Fruit fly (Drosophila melanogaster) whole organism, pupa: Measurements from ENCODE around the gene CG1161.

Experiments used
- CG10348 ChIP-seq: fragments of 200-800 bp; sonication (Bioruptor generic); IDR thresholded peaks from 2 replicates; pipeline ENCODE4 v1.3.6; 2022; ENCODE audit warnings: missing biosample characterization, missing genetic modification characterization
- CG12605 ChIP-seq: fragments of 200-800 bp; sonication (Bioruptor generic); IDR thresholded peaks from 2 replicates; pipeline ENCODE4 v1.3.6; 2022; ENCODE audit warnings: missing biosample characterization, missing genetic modification characterization
- CG13204 ChIP-seq: fragments of 200-800 bp; sonication (Bioruptor generic); optimal IDR thresholded peaks from 2 replicates; lab custom pipeline; 2018; ENCODE audit warnings: missing biosample characterization, mild to moderate bottlenecking, missing genetic modification characterization, moderate library complexity
- CG14655 ChIP-seq: fragments of 200-800 bp; sonication (Bioruptor generic); optimal IDR thresholded peaks from 3 replicates; lab custom pipeline; 2017; ENCODE audit warnings: mild to moderate bottlenecking, missing biosample characterization, missing genetic modification reagents, missing genetic modification characterization
- CG15710 ChIP-seq: fragments of 200-800 bp; sonication (Bioruptor generic); optimal IDR thresholded peaks from 2 replicates; lab custom pipeline; 2018; ENCODE audit warnings: missing biosample characterization, mild to moderate bottlenecking, missing genetic modification characterization, moderate library complexity
- CG17806 ChIP-seq: fragments of 200-800 bp; sonication (Bioruptor generic); optimal IDR thresholded peaks from 2 replicates; lab custom pipeline; 2018; ENCODE audit warnings: missing biosample characterization, mild to moderate bottlenecking, missing genetic modification characterization, moderate library complexity
- CG32121 ChIP-seq: fragments of 200-800 bp; sonication (Bioruptor generic); IDR thresholded peaks from 2 replicates; pipeline ENCODE4 v1.3.6; 2022; ENCODE audit warnings: missing biosample characterization, missing genetic modification characterization
- CG34367 ChIP-seq: fragments of 200-800 bp; sonication (Bioruptor generic); optimal IDR thresholded peaks from 2 replicates; lab custom pipeline; 2018; ENCODE audit warnings: missing biosample characterization, mild to moderate bottlenecking, missing genetic modification characterization
- CG4496 ChIP-seq: fragments of 200-800 bp; sonication (Bioruptor generic); IDR thresholded peaks from 3 replicates; pipeline ENCODE4 v1.3.6; 2022; ENCODE audit warnings: missing biosample characterization, missing genetic modification characterization
- CG8159 ChIP-seq: fragments of 200-800 bp; sonication (Bioruptor generic); optimal IDR thresholded peaks from 3 replicates; lab custom pipeline; 2018; ENCODE audit warnings: missing biosample characterization, mild to moderate bottlenecking, missing genetic modification characterization, moderate library complexity
- CG8301 ChIP-seq: fragments of 200-800 bp; sonication (Bioruptor generic); optimal IDR thresholded peaks from 2 replicates; lab custom pipeline; 2018; ENCODE audit warnings: missing biosample characterization, mild to moderate bottlenecking, missing genetic modification characterization
- CG9948 ChIP-seq: fragments of 200-800 bp; sonication (Bioruptor generic); optimal IDR thresholded peaks from 2 replicates; lab custom pipeline; 2018; ENCODE audit warnings: missing biosample characterization, mild to moderate bottlenecking, missing genetic modification characterization, moderate library complexity
- D1 ChIP-seq: fragments of 200-800 bp; sonication (Bioruptor generic); optimal IDR thresholded peaks from 2 replicates; lab custom pipeline; 2018; ENCODE audit warnings: missing biosample characterization, mild to moderate bottlenecking, missing genetic modification characterization, moderate library complexity
- EcR ChIP-seq: fragments of 200-800 bp; sonication (Bioruptor generic); optimal IDR thresholded peaks from 3 replicates; lab custom pipeline; 2019; ENCODE audit warnings: missing biosample characterization, missing genetic modification characterization, mild to moderate bottlenecking, moderate library complexity, missing genetic modification reagents
- Ets98B ChIP-seq: fragments of 200-800 bp; sonication (Bioruptor generic); IDR thresholded peaks from 2 replicates; pipeline ENCODE4 v1.3.6; 2022; ENCODE audit warnings: missing biosample characterization, missing genetic modification characterization
- Pif1A ChIP-seq: fragments of 200-800 bp; sonication (Bioruptor generic); optimal IDR thresholded peaks from 3 replicates; lab custom pipeline; 2016; ENCODE audit warnings: missing biosample characterization, missing genetic modification characterization
- Pif1B ChIP-seq: fragments of 200-800 bp; sonication (Bioruptor generic); optimal IDR thresholded peaks from 3 replicates; lab custom pipeline; 2016; ENCODE audit warnings: missing biosample characterization, missing genetic modification characterization
- Snoo ChIP-seq: fragments of 200-800 bp; sonication (Bioruptor generic); optimal IDR thresholded peaks from 3 replicates; lab custom pipeline; 2017; ENCODE audit warnings: missing biosample characterization, mild to moderate bottlenecking, missing genetic modification characterization, inconsistent platforms
- fd96Ca ChIP-seq: fragments of 200-800 bp; sonication (Bioruptor generic); IDR thresholded peaks from 3 replicates; pipeline ENCODE4 v1.3.6; 2022; ENCODE audit warnings: missing biosample characterization, missing genetic modification characterization
- gl ChIP-seq: fragments of 200-800 bp; sonication (Bioruptor generic); optimal IDR thresholded peaks from 2 replicates; lab custom pipeline; 2018; ENCODE audit warnings: missing biosample characterization, mild to moderate bottlenecking, missing genetic modification characterization
- rn ChIP-seq: fragments of 200-800 bp; sonication (Bioruptor generic); IDR thresholded peaks from 2 replicates; pipeline ENCODE4 v1.3.6; 2022; ENCODE audit warnings: missing biosample characterization, missing genetic modification characterization

CG1161 gene

DNA sequence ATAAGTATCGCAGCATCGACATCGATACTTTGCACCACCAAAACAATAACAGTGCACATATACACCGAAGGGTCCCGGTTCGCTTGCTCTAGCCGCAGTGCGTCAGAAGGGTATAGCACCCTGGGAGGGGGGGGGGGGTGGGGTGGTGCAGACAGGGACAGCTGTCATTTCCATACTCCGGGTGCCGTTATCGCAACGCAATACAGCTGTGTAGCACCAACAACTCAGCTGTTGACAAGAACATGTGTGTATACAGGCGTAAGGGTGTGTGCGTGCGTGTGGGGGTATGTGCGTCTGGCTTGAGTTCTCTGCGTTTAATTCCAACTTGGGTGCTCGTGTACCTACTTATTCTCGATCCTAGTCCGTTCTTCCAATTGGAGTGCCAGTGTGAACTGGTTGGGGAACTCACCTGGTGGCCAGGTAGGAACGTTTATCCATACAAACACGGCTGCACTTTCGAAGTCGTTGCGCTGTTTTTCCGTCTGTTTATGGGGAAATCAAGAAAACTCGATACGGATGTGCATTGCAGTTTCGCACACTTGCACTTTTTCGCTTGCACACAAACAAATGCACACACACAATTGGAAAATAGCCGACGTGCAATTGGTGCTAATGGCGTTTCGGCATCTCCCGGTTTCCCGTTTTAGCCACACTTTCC, 12.7 kb downstream of the CG1161 start:
- TF ChIP-seq CG12605 (GFP tag; lab: Robert Waterston, UW) (peak; percentile 50; the same call in 1 of the 2 replicates), D1 (tag; lab: Kevin White, UChicago) (no peak), CG32121 (no peak), Snoo (tag; lab: Kevin White, UChicago) (no peak), Ets98B (GFP tag; lab: Robert Waterston, UW) (no peak), Pif1B (no peak), fd96Ca (GFP tag; lab: Robert Waterston, UW) (no peak), CG13204 (GFP tag; lab: Kevin White, UChicago) (peak; percentile 73), CG9948 (tag; lab: Kevin White, UChicago) (no peak), CG15710 (no peak), CG17806 (tag; lab: Kevin White, UChicago) (no peak), Pif1A (no peak), CG10348 (no peak), EcR (GFP tag; lab: Kevin White, UChicago) (peak; percentile 86), CG34367 (tag; lab: Kevin White, UChicago) (no peak), CG8301 (no peak), rn (no peak), CG8159 (tag; lab: Kevin White, UChicago) (no peak), CG4496 (GFP tag; lab: Robert Waterston, UW) (0 out of 3 replicates have a peak, but pooled peaks have one; percentile 19), gl (tag; lab: Kevin White, UChicago) (peak; percentile 31), CG14655 (no peak)
- TF ChIP-seq, all 21 proteins: peak for 5

DNA sequence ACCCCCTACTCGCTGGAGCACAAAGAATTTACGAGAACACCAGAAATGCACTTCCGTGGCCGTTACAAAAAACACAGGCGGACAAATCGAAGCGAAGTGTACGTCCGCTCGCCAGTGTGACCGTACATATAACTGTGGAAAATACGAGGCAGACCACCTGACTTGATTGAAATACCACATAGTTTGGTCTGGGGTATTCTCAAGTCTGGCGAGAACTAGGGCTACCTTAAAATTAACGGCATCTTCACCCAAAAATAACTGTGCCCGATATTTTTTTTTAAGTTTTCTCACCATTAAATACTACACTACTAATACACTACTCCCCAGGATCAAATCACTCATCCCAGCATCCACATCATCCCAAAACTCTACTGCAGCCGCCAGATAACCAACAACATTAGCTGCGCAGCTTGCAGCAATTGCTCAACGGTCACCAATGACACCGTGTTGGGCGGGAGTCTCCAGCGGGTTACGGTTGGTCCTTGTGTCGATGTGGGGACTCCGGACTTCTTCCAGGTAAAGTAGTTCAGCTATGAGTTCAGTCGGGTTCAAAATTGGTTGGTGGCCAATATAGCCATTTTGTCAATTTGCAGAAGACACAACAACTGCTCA, 13.4 kb downstream of the CG1161 start, which contains the start of gene Cerk:
Gene Cerk, minus strand, starts transcription at position 137 of the 612 bp plus-strand sequence.
- TF ChIP-seq CG8301 (no peak), gl (tag; lab: Kevin White, UChicago) (no peak), CG32121 (no peak; the same call in 1 of the 2 replicates), rn (no peak), CG9948 (tag; lab: Kevin White, UChicago) (no peak), Snoo (tag; lab: Kevin White, UChicago) (no peak), CG14655 (no peak), CG17806 (tag; lab: Kevin White, UChicago) (no peak), CG10348 (no peak), EcR (GFP tag; lab: Kevin White, UChicago) (no peak), CG4496 (GFP tag; lab: Robert Waterston, UW) (peak; percentile 65), CG15710 (no peak), Ets98B (GFP tag; lab: Robert Waterston, UW) (peak; percentile 11; the same call in 1 of the 2 replicates), CG8159 (tag; lab: Kevin White, UChicago) (peak; percentile 11), CG12605 (GFP tag; lab: Robert Waterston, UW) (no peak), Pif1A (no peak), fd96Ca (GFP tag; lab: Robert Waterston, UW) (peak; percentile 32; the same call in 1 of the 3 replicates), D1 (tag; lab: Kevin White, UChicago) (no peak), Pif1B (no peak), CG13204 (GFP tag; lab: Kevin White, UChicago) (no peak)
- TF ChIP-seq, all 21 proteins: peak for 4

DNA sequence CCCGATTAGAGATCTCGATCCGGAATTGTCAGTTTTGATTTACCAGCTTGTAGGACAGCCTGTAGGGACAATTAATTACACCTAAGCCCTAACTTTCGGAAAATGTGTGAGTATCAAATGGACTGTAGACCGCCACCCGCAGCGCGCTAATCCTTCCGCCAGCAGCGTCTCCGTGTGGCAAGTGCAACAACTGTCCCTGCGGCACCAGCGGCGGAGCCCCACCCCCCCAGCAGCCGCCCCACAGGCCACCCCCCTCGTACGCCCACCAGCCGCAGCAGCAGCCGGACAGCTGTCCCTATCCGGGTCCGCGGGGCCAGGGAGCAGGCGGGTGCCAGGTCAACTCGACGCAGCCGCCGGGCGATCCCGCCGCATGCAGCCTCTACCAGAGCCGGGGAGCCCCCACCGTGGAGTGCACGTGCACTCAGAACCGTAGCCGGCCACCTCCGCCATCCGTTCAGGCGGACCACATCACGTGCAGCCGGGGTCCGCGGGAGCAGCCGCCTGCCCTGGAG, 14.7 kb downstream of the CG1161 start, which contains the start of the genes CG31542 and CG34277:
Gene CG31542, plus strand, starts transcription at position 51 of the 512 bp plus-strand sequence.
Gene CG34277, plus strand, starts transcription at position 51 of the 512 bp plus-strand sequence.
- no peak for TF ChIP-seq fd96Ca (GFP tag; lab: Robert Waterston, UW)
- TF ChIP-seq Pif1A: no peak
- TF ChIP-seq CG8301: no peak
- no peak for TF ChIP-seq CG9948 (tag; lab: Kevin White, UChicago)
- TF ChIP-seq CG8159 (tag; lab: Kevin White, UChicago): no peak
- no peak for TF ChIP-seq CG4496 (GFP tag; lab: Robert Waterston, UW)
- TF ChIP-seq CG32121: no peak
- TF ChIP-seq CG13204 (GFP tag; lab: Kevin White, UChicago): no peak
- no peak for TF ChIP-seq EcR (GFP tag; lab: Kevin White, UChicago)
- TF ChIP-seq D1 (tag; lab: Kevin White, UChicago): no peak
- TF ChIP-seq Snoo (tag; lab: Kevin White, UChicago): no peak
- no peak for TF ChIP-seq CG34367 (tag; lab: Kevin White, UChicago)
- no peak for TF ChIP-seq CG14655
- TF ChIP-seq Ets98B (GFP tag; lab: Robert Waterston, UW): no peak
- no peak for TF ChIP-seq rn
- no peak for TF ChIP-seq CG15710

DNA sequence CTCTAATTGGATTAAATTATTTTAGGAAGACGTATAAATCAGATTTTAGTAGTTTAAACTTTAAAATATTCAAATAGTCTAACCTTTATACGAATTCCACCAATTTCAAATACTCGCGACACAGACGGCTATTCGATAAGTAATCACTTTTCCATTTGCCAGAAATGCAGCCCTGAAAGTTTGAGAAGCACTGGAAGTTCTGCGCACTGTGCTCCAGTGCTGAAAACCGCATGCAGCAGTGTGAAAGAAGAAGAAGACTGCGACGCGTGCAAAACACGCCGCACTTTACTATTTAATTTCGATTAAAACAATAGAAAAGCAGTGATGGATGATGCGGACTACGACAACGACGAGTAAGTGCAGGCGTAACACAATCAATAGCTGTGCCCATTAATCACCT, 16.7 kb downstream of the CG1161 start, which contains the start of gene Polr2F:
Gene Polr2F, plus strand, starts transcription at position 233 of the 400 bp plus-strand sequence.
- TF ChIP-seq CG34367 (tag; lab: Kevin White, UChicago): peak; percentile 1
- TF ChIP-seq CG4496 (GFP tag; lab: Robert Waterston, UW): peak; percentile 81
- TF ChIP-seq CG13204 (GFP tag; lab: Kevin White, UChicago): no peak
- no peak for TF ChIP-seq D1 (tag; lab: Kevin White, UChicago)
- no peak for TF ChIP-seq CG8301
- peak; percentile 36; the same call in 1 of the 3 replicates for TF ChIP-seq fd96Ca (GFP tag; lab: Robert Waterston, UW)
- TF ChIP-seq gl (tag; lab: Kevin White, UChicago): no peak
- peak; percentile 33; the same call in 1 of the 2 replicates for TF ChIP-seq rn
- 0 out of 2 replicates have a peak, but pooled peaks have one; percentile 10 for TF ChIP-seq CG10348
- TF ChIP-seq Ets98B (GFP tag; lab: Robert Waterston, UW): peak; percentile 66
- peak; percentile 45; the same call in 1 of the 2 replicates for TF ChIP-seq CG32121
- TF ChIP-seq CG9948 (tag; lab: Kevin White, UChicago): peak; percentile 17
- peak; percentile 54 for TF ChIP-seq CG15710
- TF ChIP-seq Snoo (tag; lab: Kevin White, UChicago): peak; percentile 60
- no peak for TF ChIP-seq CG8159 (tag; lab: Kevin White, UChicago)
- TF ChIP-seq EcR (GFP tag; lab: Kevin White, UChicago): no peak
- peak; percentile 40 for TF ChIP-seq CG17806 (tag; lab: Kevin White, UChicago)
- no peak for TF ChIP-seq CG12605 (GFP tag; lab: Robert Waterston, UW)
- no peak for TF ChIP-seq CG14655
- no peak for TF ChIP-seq Pif1B
- TF ChIP-seq Pif1A: no peak
